Worm (Caenorhabditis elegans) whole organism, L4 larva: ENCODE measurements around the gene srx-66.

Experiments
- F49E8.2 ChIP-seq: sonication (generic microtip); optimal IDR thresholded peaks from 2 replicates; lab custom pipeline; 2016; ENCODE audit warnings: missing compliant biosample characterization, mild to moderate bottlenecking, missing genetic modification characterization, borderline replicate concordance
- ZK546.5 ChIP-seq, 2 experiments: sonication (generic microtip); optimal IDR thresholded peaks; 2 replicates each; lab custom pipeline; 2017; ENCODE audit warnings: missing biosample characterization in 2 of 2, missing genetic modification characterization in 2 of 2
- aha-1 ChIP-seq: fragments of 150-350 bp; peaks from one replicate; lab custom pipeline; 2014; ENCODE audit warnings: missing biosample characterization, missing genetic modification characterization
- ceh-44 ChIP-seq: fragments of 200-800 bp; sonication (Bioruptor generic); IDR thresholded peaks from 2 replicates; pipeline ENCODE4 v1.3.6; 2022; ENCODE audit warnings: missing genetic modification reagents, missing genetic modification characterization, missing compliant biosample characterization
- ces-1 ChIP-seq: fragments of 150-350 bp; sonication (generic microtip); optimal IDR thresholded peaks from 4 replicates; lab custom pipeline; 2014; ENCODE audit warnings: missing biosample characterization, missing genetic modification reagents, missing genetic modification characterization
- daf-12 ChIP-seq: fragments of 150-350 bp; optimal IDR thresholded peaks from 2 replicates; lab custom pipeline; 2014; ENCODE audit warnings: missing biosample characterization, missing genetic modification reagents, missing genetic modification characterization
- daf-16 ChIP-seq, 3 experiments: sonication (generic microtip); optimal IDR thresholded peaks; 2 replicates each; lab custom pipeline; 2016 to 2017; ENCODE audit warnings: missing genetic modification characterization in 3 of 3, missing genetic modification reagents in 3 of 3, mild to moderate bottlenecking in 2 of 3, missing compliant biosample characterization in 2 of 3, missing biosample characterization in 1 of 3, moderate library complexity in 1 of 3
- dmd-9 ChIP-seq: fragments of 200-800 bp; sonication (Bioruptor generic); IDR thresholded peaks from 2 replicates; pipeline ENCODE4 v1.3.6; 2022; ENCODE audit warnings: missing genetic modification reagents, missing genetic modification characterization, missing compliant biosample characterization
- fos-1 ChIP-seq: fragments of 150-350 bp; optimal IDR thresholded peaks from 2 replicates; lab custom pipeline; 2014; ENCODE audit warnings: missing biosample characterization, missing genetic modification characterization
- gei-8 ChIP-seq: fragments of 200-800 bp; sonication (Bioruptor generic); optimal IDR thresholded peaks from 2 replicates; lab custom pipeline; 2018; ENCODE audit warnings: mild to moderate bottlenecking, missing genetic modification characterization, missing compliant biosample characterization
- hif-1 ChIP-seq, 2 experiments: sonication (generic microtip); optimal IDR thresholded peaks; 2 replicates each; lab custom pipeline; 2016 to 2017; ENCODE audit warnings: missing compliant biosample characterization in 2 of 2, missing genetic modification characterization in 2 of 2, missing genetic modification reagents in 2 of 2, missing genotype in 2 of 2, mild to moderate bottlenecking in 1 of 2
- hlh-11 ChIP-seq: fragments of 200-800 bp; sonication (Bioruptor generic); optimal IDR thresholded peaks from 2 replicates; lab custom pipeline; 2018; ENCODE audit warnings: mild to moderate bottlenecking, missing genetic modification characterization, missing compliant biosample characterization
- lim-7 ChIP-seq: fragments of 200-800 bp; sonication (Bioruptor generic); IDR thresholded peaks from 2 replicates; pipeline ENCODE4 v1.3.6; 2022; ENCODE audit warnings: missing genetic modification characterization, missing compliant biosample characterization
- lin-15B ChIP-seq: fragments of 150-350 bp; sonication (generic microtip); optimal IDR thresholded peaks from 3 replicates; lab custom pipeline; 2014; ENCODE audit warnings: missing biosample characterization, missing genetic modification characterization
- lin-29 ChIP-seq: fragments of 200-800 bp; sonication (Bioruptor generic); IDR thresholded peaks from 2 replicates; pipeline ENCODE4 v1.3.6; 2022; ENCODE audit warnings: missing genetic modification reagents, missing genetic modification characterization, missing compliant biosample characterization
- madf-9 ChIP-seq: fragments of 200-800 bp; sonication (Bioruptor generic); conservative IDR thresholded peaks from 2 replicates; pipeline ENCODE4 v1.3.6; 2022; ENCODE audit warnings: missing genetic modification reagents, missing genetic modification characterization, missing compliant biosample characterization
- mes-2 ChIP-seq: sonication (generic microtip); optimal IDR thresholded peaks from 2 replicates; lab custom pipeline; 2016; ENCODE audit warnings: missing genotype, mild to moderate bottlenecking, missing genetic modification characterization, missing compliant biosample characterization; ENCODE audit not compliant: poor library complexity, severe bottlenecking
- nhr-11 ChIP-seq: fragments of 150-350 bp; optimal IDR thresholded peaks from 2 replicates; lab custom pipeline; 2014; ENCODE audit warnings: missing biosample characterization, missing genetic modification characterization
- nhr-28 ChIP-seq: fragments of 150-350 bp; optimal IDR thresholded peaks from 2 replicates; lab custom pipeline; 2014; ENCODE audit warnings: missing biosample characterization, missing genetic modification characterization
- nhr-77 ChIP-seq: fragments of 150-350 bp; optimal IDR thresholded peaks from 2 replicates; lab custom pipeline; 2014; ENCODE audit warnings: missing biosample characterization, missing genetic modification characterization
- pha-4 ChIP-seq, 2 experiments: fragments of 150-350 bp in 1 of 2; fragments of 200-800 bp in 1 of 2; sonication (Bioruptor generic) in 1 of 2; IDR thresholded peaks in 1 of 2; optimal IDR thresholded peaks in 1 of 2; 2 replicates each; pipeline versions ENCODE4 v1.3.6 to Lab custom; 2014 to 2022; ENCODE audit warnings: missing genetic modification characterization in 2 of 2, missing genetic modification reagents in 2 of 2, missing biosample characterization in 1 of 2, missing compliant biosample characterization in 1 of 2
- php-3 ChIP-seq: fragments of 200-800 bp; sonication (Bioruptor generic); IDR thresholded peaks from 2 replicates; pipeline ENCODE4 v1.3.6; 2022; ENCODE audit warnings: missing genetic modification reagents, missing genetic modification characterization, missing compliant biosample characterization
- pqm-1 ChIP-seq: sonication (generic microtip); optimal IDR thresholded peaks from 2 replicates; lab custom pipeline; 2017; ENCODE audit warnings: missing biosample characterization, missing genetic modification characterization
- rbr-2 ChIP-seq: sonication (generic microtip); optimal IDR thresholded peaks from 2 replicates; lab custom pipeline; 2016; ENCODE audit warnings: missing genotype, missing genetic modification characterization, missing compliant biosample characterization
- sdz-12 ChIP-seq: fragments of 200-800 bp; sonication (Bioruptor generic); optimal IDR thresholded peaks from 2 replicates; lab custom pipeline; 2018; ENCODE audit warnings: mild to moderate bottlenecking, missing genetic modification characterization, missing compliant biosample characterization
- set-16 ChIP-seq: fragments of 200-800 bp; sonication (Bioruptor generic); IDR thresholded peaks from 2 replicates; pipeline ENCODE4 v1.3.6; 2022; ENCODE audit warnings: missing genetic modification reagents, missing genetic modification characterization, missing compliant biosample characterization
- skn-1 ChIP-seq: fragments of 150-350 bp; optimal IDR thresholded peaks from 2 replicates; lab custom pipeline; 2014; ENCODE audit warnings: missing biosample characterization, missing genetic modification characterization
- snpc-4 ChIP-seq: fragments of 150-350 bp; optimal IDR thresholded peaks from 2 replicates; lab custom pipeline; 2014; ENCODE audit warnings: missing biosample characterization, missing genetic modification characterization
- spr-3 ChIP-seq: fragments of 200-800 bp; sonication (Bioruptor generic); optimal IDR thresholded peaks from 2 replicates; lab custom pipeline; 2018; ENCODE audit warnings: mild to moderate bottlenecking, missing genetic modification characterization, missing compliant biosample characterization
- unc-62 ChIP-seq, 3 experiments: fragments of 150-350 bp in 1 of 3; sonication (generic microtip); optimal IDR thresholded peaks in 2 of 3; peaks in 1 of 3; 1 replicate in 1 of 3; 2 replicates in 2 of 3; lab custom pipeline; 2014 to 2017; ENCODE audit warnings: missing biosample characterization in 3 of 3, missing genetic modification characterization in 3 of 3, missing genetic modification reagents in 3 of 3, missing genotype in 1 of 3
- vab-7 ChIP-seq: fragments of 200-800 bp; sonication (Bioruptor generic); IDR thresholded peaks from 2 replicates; pipeline ENCODE4 v1.3.6; 2022; ENCODE audit warnings: missing genetic modification reagents, missing genetic modification characterization, missing compliant biosample characterization
- zfp-3 ChIP-seq: fragments of 200-800 bp; sonication (Bioruptor generic); conservative IDR thresholded peaks from 2 replicates; pipeline ENCODE4 v1.3.6; 2022; ENCODE audit warnings: missing genetic modification reagents, missing genetic modification characterization, missing compliant biosample characterization
- zip-11 ChIP-seq: fragments of 200-800 bp; sonication (Bioruptor generic); IDR thresholded peaks from 2 replicates; pipeline ENCODE4 v1.3.6; 2022; ENCODE audit warnings: missing genetic modification characterization, missing compliant biosample characterization
- ztf-7 ChIP-seq: fragments of 150-350 bp; optimal IDR thresholded peaks from 2 replicates; lab custom pipeline; 2014; ENCODE audit warnings: missing biosample characterization, missing genetic modification characterization

Gene srx-66

DNA sequence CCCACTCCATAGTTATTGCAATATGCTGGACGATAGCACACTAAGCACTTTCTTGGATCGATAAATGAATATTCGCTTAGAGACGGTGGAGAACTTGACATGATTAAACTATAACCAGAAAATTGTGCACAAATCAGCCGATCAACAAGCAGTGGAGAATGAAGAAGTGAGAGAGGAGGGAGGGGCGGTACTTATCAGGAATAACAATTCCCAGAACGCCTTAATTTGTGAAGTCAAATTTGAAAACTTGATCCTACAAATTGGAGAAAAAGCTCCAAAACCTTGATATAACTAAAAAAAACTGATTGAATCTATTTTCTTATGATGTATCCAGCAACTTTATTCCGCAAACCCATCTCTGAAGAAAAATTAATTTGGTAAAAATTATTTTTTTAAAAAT, 41.2 kb upstream of the srx-66 start, which contains the start of gene nhr-159:
Gene nhr-159, minus strand, starts transcription at position 101 of the 400 bp plus-strand sequence.
- no peak for TF ChIP-seq php-3 (GFP tag; lab: Robert Waterston, UW)

DNA sequence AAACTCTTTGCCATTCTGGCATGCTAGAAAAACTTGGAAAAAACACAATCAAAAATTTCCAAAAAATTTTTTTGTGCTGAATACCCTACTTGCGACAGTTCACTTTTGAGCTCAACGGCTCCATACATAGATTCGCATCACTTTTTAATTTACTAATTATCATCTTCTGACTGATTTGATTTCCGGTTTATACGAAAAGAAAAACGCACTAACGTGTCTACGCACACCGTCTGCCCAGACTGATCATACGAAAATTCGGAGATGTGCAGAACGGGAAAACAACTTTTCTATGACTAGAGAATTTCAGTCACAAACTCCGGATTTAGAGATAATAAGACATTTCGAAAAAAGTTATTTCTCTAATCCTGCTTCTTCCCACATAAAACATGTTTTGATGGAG, 34.8 kb upstream of the srx-66 start:
- TF ChIP-seq vab-7 (GFP tag; lab: Robert Waterston, UW) (no peak), aha-1 (tag; lab: Kevin White, UChicago) (peak; percentile 90), ztf-7 (tag; lab: Kevin White, UChicago) (no peak), zip-11 (GFP tag; lab: Robert Waterston, UW) (no peak), lim-7 (no peak)

DNA sequence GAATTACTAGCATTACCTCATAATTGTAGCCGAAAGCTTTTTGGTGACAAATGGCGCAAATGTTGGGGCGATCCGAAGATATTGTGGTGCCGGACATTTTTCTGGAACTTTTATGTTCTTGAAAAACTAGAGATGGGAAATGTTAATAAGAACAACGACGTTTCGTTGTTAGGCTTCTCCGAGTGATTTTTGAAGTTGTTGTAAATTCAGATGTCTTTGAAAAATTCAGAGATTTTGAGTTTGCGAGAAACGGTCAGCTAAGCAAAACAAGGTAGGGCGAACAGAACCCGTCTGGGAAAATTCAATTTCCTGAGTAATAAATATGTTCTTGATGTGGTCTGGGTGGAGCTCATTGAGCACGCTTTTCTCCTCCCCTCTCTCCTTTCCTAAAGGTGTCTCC, 33.3 kb upstream of the srx-66 start, which contains the start of gene nhr-124:
Gene nhr-124, minus strand, starts transcription at position 101 of the 400 bp plus-strand sequence.
- TF ChIP-seq gei-8 (GFP tag; lab: Kevin White, UChicago) (no peak), fos-1 (no peak), nhr-77 (tag; lab: Kevin White, UChicago) (no peak), skn-1 (tag; lab: Kevin White, UChicago) (no peak), unc-62 (GFP tag; optimal IDR thresholded peaks at IDR 0.05 in 1 of 2; lab: Kevin White, UChicago) (no peak), unc-62 (tag; optimal IDR thresholded peaks at IDR 0.05; lab: Kevin White, UChicago) (no peak), ceh-44 (no peak), lim-7 (no peak), nhr-11 (tag; lab: Kevin White, UChicago) (no peak), daf-12 (tag; lab: Kevin White, UChicago) (no peak), snpc-4 (tag; lab: Kevin White, UChicago) (no peak), F49E8.2 (no peak)

- TF ChIP-seq pqm-1 (tag; lab: Kevin White, UChicago): peak; percentile 61
- peak; percentile 39 for TF ChIP-seq nhr-28
- no peak for TF ChIP-seq daf-16 (GFP tag; optimal IDR thresholded peaks at IDR 0.05; lab: Kevin White, UChicago)
- TF ChIP-seq daf-16 (tag; optimal IDR thresholded peaks at IDR 0.05; lab: Kevin White, UChicago): peak; percentile 49
- no peak for TF ChIP-seq set-16 (GFP tag; lab: Robert Waterston, UW)
Measured at ce11 chrV:3889113-3889512, 30.3 kb upstream of the srx-66 start, which contains the start of gene C17E7.13. TSS of gene C17E7.13 (minus strand) at chrV:3889288.

DNA sequence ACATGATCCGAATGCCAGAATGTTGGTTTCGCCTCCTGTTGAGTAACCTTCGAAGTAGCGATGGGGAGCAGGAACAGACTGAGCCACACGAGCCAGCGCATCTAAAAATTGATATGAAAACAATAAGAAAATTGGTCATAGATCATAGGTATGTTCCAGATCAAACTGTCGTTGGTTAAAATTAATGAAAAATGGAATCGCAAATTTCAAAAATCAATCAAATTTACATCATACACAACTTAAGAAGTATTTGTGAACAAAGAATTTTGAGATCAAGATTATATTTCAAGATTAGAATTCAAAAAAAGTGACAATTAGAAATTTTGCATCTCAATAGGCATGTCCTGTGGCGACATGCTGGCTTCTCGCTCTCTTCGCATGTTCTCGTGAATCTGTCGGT, 28.6 kb upstream of the srx-66 start, which contains the start of gene C17E7.9:
Gene C17E7.9, minus strand, starts transcription at position 101 of the 400 bp plus-strand sequence.
- TF ChIP-seq sdz-12 (GFP tag; lab: Kevin White, UChicago) (no peak), ZK546.5 (tag; optimal IDR thresholded peaks at IDR 0.05; lab: Kevin White, UChicago) (no peak), ces-1 (no peak), zfp-3 (GFP tag; lab: Robert Waterston, UW) (no peak), madf-9 (no peak), lin-15B (tag; lab: Kevin White, UChicago) (no peak), hlh-11 (tag; lab: Kevin White, UChicago) (no peak), hif-1 (tag; optimal IDR thresholded peaks at IDR 0.05; lab: Kevin White, UChicago) (no peak), lim-7 (no peak), dmd-9 (GFP tag; lab: Robert Waterston, UW) (no peak), rbr-2 (tag; lab: Kevin White, UChicago) (no peak), pha-4 (GFP tag; IDR thresholded peaks at IDR 0.05; lab: Robert Waterston, UW) (no peak), pha-4 (tag; optimal IDR thresholded peaks at IDR 0.05; lab: Kevin White, UChicago) (no peak), ztf-7 (tag; lab: Kevin White, UChicago) (no peak), lin-29 (GFP tag; lab: Robert Waterston, UW) (no peak), gei-8 (GFP tag; lab: Kevin White, UChicago) (no peak), mes-2 (tag; lab: Kevin White, UChicago) (no peak), spr-3 (no peak)
- TF ChIP-seq, all 104 proteins: peak for 0
